Worm (Caenorhabditis elegans) whole organism, L2 larva: ENCODE data around the gene F22E5.20.
"Not testable (repeated sequence)": the region's sequence is repeated elsewhere in the genome, so short reads cannot be mapped to it uniquely, and the experiment has no call there.

Source experiments
- C34F6.9 ChIP-seq: fragments of 150-350 bp; optimal IDR thresholded peaks from 2 replicates; lab custom pipeline; 2014; ENCODE audit warnings: missing biosample characterization, missing genetic modification characterization
- F13H6.1 ChIP-seq: sonication (generic microtip); optimal IDR thresholded peaks from 2 replicates; lab custom pipeline; 2016; ENCODE audit warnings: missing genetic modification characterization, missing compliant biosample characterization
- R02D3.7 ChIP-seq: fragments of 150-350 bp; optimal IDR thresholded peaks from 2 replicates; lab custom pipeline; 2014; ENCODE audit warnings: missing biosample characterization, missing genetic modification characterization
- aly-2 ChIP-seq: fragments of 150-350 bp; optimal IDR thresholded peaks from 2 replicates; lab custom pipeline; 2014; ENCODE audit warnings: missing biosample characterization, missing genetic modification characterization
- crh-2 ChIP-seq: sonication (generic microtip); optimal IDR thresholded peaks from 2 replicates; lab custom pipeline; 2017; ENCODE audit warnings: missing biosample characterization, missing genetic modification characterization
- dmd-4 ChIP-seq: sonication (generic microtip); optimal IDR thresholded peaks from 2 replicates; lab custom pipeline; 2017; ENCODE audit warnings: missing biosample characterization, missing genetic modification characterization
- elt-1 ChIP-seq: fragments of 150-350 bp; optimal IDR thresholded peaks from 2 replicates; lab custom pipeline; 2014; ENCODE audit warnings: missing biosample characterization, missing genetic modification characterization
- elt-3 ChIP-seq: sonication (generic microtip); optimal IDR thresholded peaks from 2 replicates; lab custom pipeline; 2017; ENCODE audit warnings: missing biosample characterization, missing genetic modification characterization
- gmeb-1 ChIP-seq: fragments of 150-350 bp; optimal IDR thresholded peaks from 2 replicates; lab custom pipeline; 2014; ENCODE audit warnings: missing biosample characterization, missing genetic modification characterization
- lin-11 ChIP-seq: fragments of 150-350 bp; sonication (generic microtip); optimal IDR thresholded peaks from 2 replicates; lab custom pipeline; 2014; ENCODE audit warnings: missing biosample characterization, missing genetic modification characterization, inconsistent platforms, mixed read lengths
- lin-39 ChIP-seq: fragments of 150-350 bp; optimal IDR thresholded peaks from 2 replicates; lab custom pipeline; 2014; ENCODE audit warnings: missing biosample characterization, missing genetic modification reagents, missing genetic modification characterization
- lsy-2 ChIP-seq, 2 experiments: fragments of 150-350 bp in 1 of 2; sonication (generic microtip) in 1 of 2; optimal IDR thresholded peaks; 2 replicates each; lab custom pipeline; 2014 to 2017; ENCODE audit warnings: missing biosample characterization in 2 of 2, missing genetic modification characterization in 2 of 2
- mab-5 ChIP-seq: fragments of 150-350 bp; optimal IDR thresholded peaks from 2 replicates; lab custom pipeline; 2014; ENCODE audit warnings: missing biosample characterization, missing genetic modification characterization
- mbf-1 ChIP-seq: sonication (generic microtip); optimal IDR thresholded peaks from 2 replicates; lab custom pipeline; 2017; ENCODE audit warnings: missing biosample characterization, missing genetic modification characterization
- nhr-10 ChIP-seq: sonication (generic microtip); optimal IDR thresholded peaks from 2 replicates; lab custom pipeline; 2017; ENCODE audit warnings: missing biosample characterization, missing genetic modification characterization
- nhr-11 ChIP-seq: fragments of 150-350 bp; optimal IDR thresholded peaks from 2 replicates; lab custom pipeline; 2014; ENCODE audit warnings: missing biosample characterization, missing genetic modification characterization
- nhr-12 ChIP-seq: fragments of 150-350 bp; optimal IDR thresholded peaks from 2 replicates; lab custom pipeline; 2014; ENCODE audit warnings: missing biosample characterization, missing genetic modification characterization
- nhr-129 ChIP-seq: fragments of 150-350 bp; optimal IDR thresholded peaks from 2 replicates; lab custom pipeline; 2014; ENCODE audit warnings: missing biosample characterization, missing genetic modification characterization
- nhr-21 ChIP-seq: fragments of 150-350 bp; optimal IDR thresholded peaks from 2 replicates; lab custom pipeline; 2014; ENCODE audit warnings: missing biosample characterization, missing genetic modification characterization
- nhr-23 ChIP-seq: fragments of 150-350 bp; optimal IDR thresholded peaks from 2 replicates; lab custom pipeline; 2014; ENCODE audit warnings: missing biosample characterization, missing genetic modification reagents, missing genetic modification characterization
- nhr-237 ChIP-seq: fragments of 150-350 bp; optimal IDR thresholded peaks from 2 replicates; lab custom pipeline; 2014; ENCODE audit warnings: missing biosample characterization, missing genetic modification characterization
- nhr-25 ChIP-seq: fragments of 150-350 bp; sonication (generic microtip); optimal IDR thresholded peaks from 3 replicates; lab custom pipeline; 2014; ENCODE audit warnings: missing biosample characterization, missing genetic modification characterization
- nhr-6 ChIP-seq: fragments of 150-350 bp; optimal IDR thresholded peaks from 2 replicates; lab custom pipeline; 2014; ENCODE audit warnings: missing biosample characterization, missing genetic modification characterization
- nhr-77 ChIP-seq: fragments of 150-350 bp; optimal IDR thresholded peaks from 2 replicates; lab custom pipeline; 2014; ENCODE audit warnings: missing biosample characterization, missing genetic modification characterization
- peb-1 ChIP-seq: fragments of 150-350 bp; optimal IDR thresholded peaks from 2 replicates; lab custom pipeline; 2014; ENCODE audit warnings: missing biosample characterization, missing genetic modification characterization
- sem-4 ChIP-seq: fragments of 150-350 bp; optimal IDR thresholded peaks from 2 replicates; lab custom pipeline; 2014; ENCODE audit warnings: missing biosample characterization, missing genetic modification reagents, missing genetic modification characterization
- skn-1 ChIP-seq: sonication (generic microtip); optimal IDR thresholded peaks from 2 replicates; lab custom pipeline; 2017; ENCODE audit warnings: missing biosample characterization, missing genetic modification characterization
- sma-3 ChIP-seq: sonication (generic microtip); optimal IDR thresholded peaks from 2 replicates; lab custom pipeline; 2016; ENCODE audit warnings: missing genetic modification reagents, missing genetic modification characterization, missing compliant biosample characterization
- unc-55 ChIP-seq: fragments of 150-350 bp; sonication (generic microtip); optimal IDR thresholded peaks from 3 replicates; lab custom pipeline; 2014; ENCODE audit warnings: missing biosample characterization, missing genetic modification reagents, missing genetic modification characterization
- unc-62 ChIP-seq: fragments of 150-350 bp; optimal IDR thresholded peaks from 2 replicates; lab custom pipeline; 2014; ENCODE audit warnings: missing biosample characterization, missing genetic modification reagents, missing genetic modification characterization
- ztf-4 ChIP-seq: fragments of 150-350 bp; optimal IDR thresholded peaks from 2 replicates; lab custom pipeline; 2014; ENCODE audit warnings: missing biosample characterization, missing genetic modification characterization

F22E5.20 gene

ce11 chrII:2646756-2647155, 26.7 kb downstream of the F22E5.20 start, which contains the start of gene F22E5.12:
Gene F22E5.12, minus strand, starts transcription at chrII:2646856.
- TF ChIP-seq sma-3 (GFP tag; lab: Kevin White, UChicago); nhr-129 (tag; lab: Kevin White, UChicago); nhr-6 (tag; lab: Kevin White, UChicago): not testable (repeated sequence)

ce11 chrII:2644498-2644897, 28.9 kb downstream of the F22E5.20 start, which contains the start of gene F22E5.11:
Gene F22E5.11, minus strand, starts transcription at chrII:2644598.
- TF ChIP-seq C34F6.9 (tag; lab: Kevin White, UChicago) (no peak), unc-55 (GFP tag; lab: Kevin White, UChicago) (no peak), elt-1 (tag; lab: Kevin White, UChicago) (no peak), sma-3 (GFP tag; lab: Kevin White, UChicago) (no peak), sem-4 (tag; lab: Kevin White, UChicago) (no peak), elt-3 (tag; lab: Kevin White, UChicago) (no peak), lsy-2 (tag; optimal IDR thresholded peaks at IDR 0.05; lab: Kevin White, UChicago) (no peak), gmeb-1 (tag; lab: Kevin White, UChicago) (no peak)

- TF ChIP-seq nhr-77 (tag; lab: Kevin White, UChicago) (no peak), peb-1 (tag; lab: Kevin White, UChicago) (no peak), nhr-11 (no peak), sma-3 (GFP tag; lab: Kevin White, UChicago) (no peak), nhr-10 (tag; lab: Kevin White, UChicago) (no peak), lin-39 (tag; lab: Kevin White, UChicago) (no peak), elt-1 (tag; lab: Kevin White, UChicago) (no peak), nhr-23 (no peak), nhr-25 (tag; lab: Kevin White, UChicago) (no peak), sem-4 (tag; lab: Kevin White, UChicago) (no peak), dmd-4 (tag; lab: Kevin White, UChicago) (no peak), unc-62 (GFP tag; lab: Kevin White, UChicago) (no peak), nhr-12 (tag; lab: Kevin White, UChicago) (no peak), crh-2 (tag; lab: Kevin White, UChicago) (no peak), nhr-6 (tag; lab: Kevin White, UChicago) (no peak), mbf-1 (tag; lab: Kevin White, UChicago) (no peak)
Observed at ce11 chrII:2641777-2642176, 31.7 kb downstream of the F22E5.20 start, which contains the start of gene F22E5.7. Gene F22E5.7, plus strand, starts transcription at chrII:2642077.

- no peak for TF ChIP-seq nhr-23
- no peak for TF ChIP-seq mab-5
- TF ChIP-seq aly-2 (tag; lab: Kevin White, UChicago): no peak
- no peak for TF ChIP-seq F13H6.1
- no peak for TF ChIP-seq nhr-11
- no peak for TF ChIP-seq R02D3.7
- no peak for TF ChIP-seq lin-39 (tag; lab: Kevin White, UChicago)
- TF ChIP-seq ztf-4: no peak
Observed at ce11 chrII:2640982-2641381, 32.5 kb downstream of the F22E5.20 start, which contains the start of gene F22E5.23. Gene F22E5.23, plus strand, starts transcription at chrII:2641282.

- TF ChIP-seq nhr-237; lin-11; lsy-2 (tag; optimal IDR thresholded peaks at IDR 0.05; lab: Kevin White, UChicago): not testable (repeated sequence)
Observed at ce11 chrII:2639401-2640088, 33.9 kb downstream of the F22E5.20 start, which contains the start of gene F22E5.8. Gene F22E5.8, plus strand, starts transcription at chrII:2640038.

- no peak for TF ChIP-seq skn-1 (tag; lab: Kevin White, UChicago)
- TF ChIP-seq nhr-21 (tag; lab: Kevin White, UChicago): no peak
- peak; percentile 61 for TF ChIP-seq unc-55 (GFP tag; lab: Kevin White, UChicago)
- TF ChIP-seq gmeb-1 (tag; lab: Kevin White, UChicago): peak; percentile 91
- peak; percentile 26 for TF ChIP-seq C34F6.9 (tag; lab: Kevin White, UChicago)
Observed at ce11 chrII:2638062-2638461, 35.4 kb downstream of the F22E5.20 start, which contains the start of gene F22E5.9. Gene F22E5.9, plus strand, starts transcription at chrII:2638388.
